Worm (Caenorhabditis elegans) whole organism, early embryonic: ENCODE results near the gene srh-293.

Source experiments
- B0310.2 ChIP-seq: sonication (generic microtip); optimal IDR thresholded peaks from 2 replicates; lab custom pipeline; 2016; ENCODE audit warnings: mild to moderate bottlenecking, missing genetic modification characterization, missing compliant biosample characterization
- F13C5.2 ChIP-seq: sonication (generic microtip); optimal IDR thresholded peaks from 2 replicates; lab custom pipeline; 2017; ENCODE audit warnings: mild to moderate bottlenecking, missing genetic modification characterization, inconsistent platforms, missing compliant biosample characterization
- aly-1 ChIP-seq: sonication (generic microtip); optimal IDR thresholded peaks from 2 replicates; lab custom pipeline; 2016; ENCODE audit warnings: missing genetic modification characterization, missing compliant biosample characterization
- ama-1 ChIP-seq: fragments of 150-350 bp; optimal IDR thresholded peaks from 2 replicates; lab custom pipeline; 2014
- ceh-13 ChIP-seq: fragments of 200-800 bp; sonication (Bioruptor generic); optimal IDR thresholded peaks from 2 replicates; lab custom pipeline; 2018; ENCODE audit warnings: mild to moderate bottlenecking, missing genetic modification characterization, missing compliant biosample characterization
- ceh-36 ChIP-seq: sonication (generic microtip); optimal IDR thresholded peaks from 2 replicates; lab custom pipeline; 2016; ENCODE audit warnings: missing genetic modification characterization, inconsistent platforms, missing compliant biosample characterization
- ets-7 ChIP-seq: sonication (generic microtip); optimal IDR thresholded peaks from 2 replicates; lab custom pipeline; 2016; ENCODE audit warnings: missing genotype, missing genetic modification characterization, missing compliant biosample characterization
- flt-1 ChIP-seq: fragments of 200-800 bp; sonication (Bioruptor generic); IDR thresholded peaks from 2 replicates; pipeline ENCODE4 v1.3.6; 2022; ENCODE audit warnings: missing genetic modification characterization, missing compliant biosample characterization
- hmbx-1 ChIP-seq: sonication (generic microtip); optimal IDR thresholded peaks from 2 replicates; lab custom pipeline; 2016; ENCODE audit warnings: mild to moderate bottlenecking, missing genetic modification characterization, missing compliant biosample characterization
- hmg-4 ChIP-seq: fragments of 200-800 bp; sonication (Bioruptor generic); optimal IDR thresholded peaks from 2 replicates; lab custom pipeline; 2018; ENCODE audit warnings: mild to moderate bottlenecking, missing genetic modification characterization, missing compliant biosample characterization
- hnd-1 ChIP-seq: sonication (generic microtip); optimal IDR thresholded peaks from 2 replicates; lab custom pipeline; 2016; ENCODE audit warnings: missing genetic modification characterization, missing compliant biosample characterization
- pes-1 ChIP-seq: fragments of 200-800 bp; sonication (Bioruptor generic); IDR thresholded peaks from 2 replicates; pipeline ENCODE4 v1.3.6; 2022; ENCODE audit warnings: missing genetic modification reagents, missing genetic modification characterization, missing compliant biosample characterization
- scrt-1 ChIP-seq: fragments of 200-800 bp; sonication (Bioruptor generic); IDR thresholded peaks from 2 replicates; pipeline ENCODE4 v1.3.6; 2022; ENCODE audit warnings: missing genetic modification characterization, missing compliant biosample characterization
- sea-1 ChIP-seq: fragments of 200-800 bp; sonication (Bioruptor generic); conservative IDR thresholded peaks from 2 replicates; pipeline ENCODE4 v1.3.6; 2022; ENCODE audit warnings: missing genetic modification characterization, missing compliant biosample characterization
- tbx-11 ChIP-seq: fragments of 200-800 bp; sonication (Bioruptor generic); IDR thresholded peaks from 2 replicates; pipeline ENCODE4 v1.3.6; 2022; ENCODE audit warnings: missing genetic modification characterization, missing compliant biosample characterization
- tbx-37 ChIP-seq: fragments of 200-800 bp; sonication (Bioruptor generic); conservative IDR thresholded peaks from 2 replicates; pipeline ENCODE4 v1.3.6; 2022; ENCODE audit warnings: missing genetic modification reagents, missing genetic modification characterization, missing compliant biosample characterization
- tra-4 ChIP-seq: sonication (generic microtip); optimal IDR thresholded peaks from 2 replicates; lab custom pipeline; 2017; ENCODE audit warnings: missing genetic modification characterization, missing compliant biosample characterization

srh-293 gene

ce11 chrV:15913714-15914113 lies 47.8 kb downstream of the srh-293 start, which contains the start of gene F35E8.7:
F35E8.7 (plus strand) TSS chrV:15914014.
- no peak for TF ChIP-seq ama-1 (lab: Kevin White, UChicago)
- no peak for TF ChIP-seq hnd-1 (tag; lab: Kevin White, UChicago)
- no peak for TF ChIP-seq tra-4
- TF ChIP-seq aly-1 (tag; lab: Kevin White, UChicago): no peak
- no peak for TF ChIP-seq B0310.2 (tag; lab: Kevin White, UChicago)
- TF ChIP-seq ceh-13 (GFP tag; lab: Kevin White, UChicago): no peak
- no peak for TF ChIP-seq ets-7 (tag; lab: Kevin White, UChicago)
- TF ChIP-seq flt-1 (GFP tag; lab: Robert Waterston, UW): no peak
- no peak for TF ChIP-seq scrt-1 (GFP tag; lab: Robert Waterston, UW)
- TF ChIP-seq sea-1 (GFP tag; lab: Robert Waterston, UW): no peak

ce11 chrV:15914774-15915173 lies 48.8 kb downstream of the srh-293 start:
- TF ChIP-seq hnd-1 (tag; lab: Kevin White, UChicago) (no peak), ama-1 (lab: Kevin White, UChicago) (no peak), tbx-37 (GFP tag; lab: Robert Waterston, UW) (no peak), ceh-36 (tag; lab: Kevin White, UChicago) (no peak), sea-1 (GFP tag; lab: Robert Waterston, UW) (no peak), scrt-1 (GFP tag; lab: Robert Waterston, UW) (no peak), aly-1 (tag; lab: Kevin White, UChicago) (no peak), hmg-4 (GFP tag; lab: Kevin White, UChicago) (no peak), ets-7 (tag; lab: Kevin White, UChicago) (no peak), flt-1 (GFP tag; lab: Robert Waterston, UW) (no peak), F13C5.2 (tag; lab: Kevin White, UChicago) (no peak), tbx-11 (GFP tag; lab: Robert Waterston, UW) (no peak), tra-4 (no peak), pes-1 (GFP tag; lab: Robert Waterston, UW) (no peak), B0310.2 (tag; lab: Kevin White, UChicago) (no peak), hmbx-1 (tag; lab: Kevin White, UChicago) (no peak), ceh-13 (GFP tag; lab: Kevin White, UChicago) (no peak)

ce11 chrV:15915307-15915706 lies 49.4 kb downstream of the srh-293 start:
- TF ChIP-seq ets-7 (tag; lab: Kevin White, UChicago) (no peak), hmg-4 (GFP tag; lab: Kevin White, UChicago) (no peak), F13C5.2 (tag; lab: Kevin White, UChicago) (no peak), flt-1 (GFP tag; lab: Robert Waterston, UW) (no peak), tra-4 (no peak), hnd-1 (tag; lab: Kevin White, UChicago) (no peak), hmbx-1 (tag; lab: Kevin White, UChicago) (no peak), ama-1 (lab: Kevin White, UChicago) (no peak), sea-1 (GFP tag; lab: Robert Waterston, UW) (no peak), B0310.2 (tag; lab: Kevin White, UChicago) (no peak), tbx-37 (GFP tag; lab: Robert Waterston, UW) (no peak), aly-1 (tag; lab: Kevin White, UChicago) (no peak), tbx-11 (GFP tag; lab: Robert Waterston, UW) (no peak), ceh-36 (tag; lab: Kevin White, UChicago) (no peak)

- TF ChIP-seq hnd-1 (tag; lab: Kevin White, UChicago) (no peak), ama-1 (lab: Kevin White, UChicago) (no peak), tbx-37 (GFP tag; lab: Robert Waterston, UW) (no peak), aly-1 (tag; lab: Kevin White, UChicago) (no peak), tra-4 (no peak), pes-1 (GFP tag; lab: Robert Waterston, UW) (no peak), hmbx-1 (tag; lab: Kevin White, UChicago) (no peak), hmg-4 (GFP tag; lab: Kevin White, UChicago) (no peak), scrt-1 (GFP tag; lab: Robert Waterston, UW) (no peak), ceh-13 (GFP tag; lab: Kevin White, UChicago) (no peak), B0310.2 (tag; lab: Kevin White, UChicago) (no peak), flt-1 (GFP tag; lab: Robert Waterston, UW) (no peak), F13C5.2 (tag; lab: Kevin White, UChicago) (no peak), ets-7 (tag; lab: Kevin White, UChicago) (no peak), ceh-36 (tag; lab: Kevin White, UChicago) (no peak), sea-1 (GFP tag; lab: Robert Waterston, UW) (no peak), tbx-11 (GFP tag; lab: Robert Waterston, UW) (no peak)
Measured at ce11 chrV:15915919-15916318, 50.0 kb downstream of the srh-293 start, which contains the start of gene gst-38. gst-38 (minus strand) TSS chrV:15916070.
